Fruit fly (Drosophila melanogaster) whole organism, pupa: Measurements from ENCODE around the gene beta-Spec.

Experiments
- CG10348 ChIP-seq: fragments of 200-800 bp; sonication (Bioruptor generic); IDR thresholded peaks from 2 replicates; pipeline ENCODE4 v1.3.6; 2022; ENCODE audit warnings: missing biosample characterization, missing genetic modification characterization
- CG13204 ChIP-seq: fragments of 200-800 bp; sonication (Bioruptor generic); optimal IDR thresholded peaks from 2 replicates; lab custom pipeline; 2018; ENCODE audit warnings: missing biosample characterization, mild to moderate bottlenecking, missing genetic modification characterization, moderate library complexity
- CG14655 ChIP-seq: fragments of 200-800 bp; sonication (Bioruptor generic); optimal IDR thresholded peaks from 3 replicates; lab custom pipeline; 2017; ENCODE audit warnings: mild to moderate bottlenecking, missing biosample characterization, missing genetic modification reagents, missing genetic modification characterization
- CG15710 ChIP-seq: fragments of 200-800 bp; sonication (Bioruptor generic); optimal IDR thresholded peaks from 2 replicates; lab custom pipeline; 2018; ENCODE audit warnings: missing biosample characterization, mild to moderate bottlenecking, missing genetic modification characterization, moderate library complexity
- CG4496 ChIP-seq: fragments of 200-800 bp; sonication (Bioruptor generic); IDR thresholded peaks from 3 replicates; pipeline ENCODE4 v1.3.6; 2022; ENCODE audit warnings: missing biosample characterization, missing genetic modification characterization
- CG8159 ChIP-seq: fragments of 200-800 bp; sonication (Bioruptor generic); optimal IDR thresholded peaks from 3 replicates; lab custom pipeline; 2018; ENCODE audit warnings: missing biosample characterization, mild to moderate bottlenecking, missing genetic modification characterization, moderate library complexity
- CG9948 ChIP-seq: fragments of 200-800 bp; sonication (Bioruptor generic); optimal IDR thresholded peaks from 2 replicates; lab custom pipeline; 2018; ENCODE audit warnings: missing biosample characterization, mild to moderate bottlenecking, missing genetic modification characterization, moderate library complexity
- D1 ChIP-seq: fragments of 200-800 bp; sonication (Bioruptor generic); optimal IDR thresholded peaks from 2 replicates; lab custom pipeline; 2018; ENCODE audit warnings: missing biosample characterization, mild to moderate bottlenecking, missing genetic modification characterization, moderate library complexity
- EcR ChIP-seq: fragments of 200-800 bp; sonication (Bioruptor generic); optimal IDR thresholded peaks from 3 replicates; lab custom pipeline; 2019; ENCODE audit warnings: missing biosample characterization, missing genetic modification characterization, mild to moderate bottlenecking, moderate library complexity, missing genetic modification reagents
- Ets98B ChIP-seq: fragments of 200-800 bp; sonication (Bioruptor generic); IDR thresholded peaks from 2 replicates; pipeline ENCODE4 v1.3.6; 2022; ENCODE audit warnings: missing biosample characterization, missing genetic modification characterization
- Pif1A ChIP-seq: fragments of 200-800 bp; sonication (Bioruptor generic); optimal IDR thresholded peaks from 3 replicates; lab custom pipeline; 2016; ENCODE audit warnings: missing biosample characterization, missing genetic modification characterization
- Pif1B ChIP-seq: fragments of 200-800 bp; sonication (Bioruptor generic); optimal IDR thresholded peaks from 3 replicates; lab custom pipeline; 2016; ENCODE audit warnings: missing biosample characterization, missing genetic modification characterization

DNA sequence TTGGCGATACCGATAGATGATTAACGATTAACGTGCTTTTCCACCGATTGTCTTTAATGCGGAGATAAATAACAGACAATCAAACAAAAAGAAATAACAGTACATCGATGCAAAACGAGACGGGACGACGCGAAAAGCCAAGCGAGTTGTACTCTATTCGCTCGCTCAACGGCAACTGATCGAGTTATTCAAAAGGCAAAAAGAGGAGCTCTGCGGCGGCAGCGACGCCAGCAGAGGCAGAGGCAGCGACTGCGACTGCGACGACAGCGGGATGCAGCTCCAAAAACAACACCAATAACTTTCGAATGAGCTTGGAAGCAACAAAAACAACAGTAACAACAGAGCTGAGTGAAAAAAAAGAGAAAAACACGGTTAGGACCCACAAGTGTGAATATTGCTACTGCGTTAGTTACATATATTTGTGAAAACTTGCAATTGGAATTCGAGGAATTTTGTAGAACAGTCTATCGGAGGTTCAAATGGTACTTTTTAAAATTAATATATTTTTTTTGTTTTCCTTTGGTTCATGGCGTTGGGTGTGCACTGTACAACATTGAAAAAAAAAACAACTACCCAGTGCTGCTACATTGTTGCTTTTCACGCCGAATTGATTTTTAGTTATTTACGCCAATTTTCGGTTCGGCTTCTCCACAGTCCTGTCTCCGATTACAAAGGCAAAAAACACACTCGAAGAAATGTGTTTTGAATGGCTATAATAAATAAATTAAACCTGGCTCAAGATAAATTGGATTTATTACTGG is 25.8 kb downstream of the beta-Spec start:
- peak; percentile 13 for TF ChIP-seq EcR
- peak; percentile 63; the same call in 1 of the 2 replicates for TF ChIP-seq CG10348 (GFP tag; lab: Robert Waterston, UW)
- TF ChIP-seq CG15710, result peak; percentile 92
- TF ChIP-seq CG9948 (tag; lab: Kevin White, UChicago), result peak; percentile 82
- peak; percentile 92 for TF ChIP-seq CG8159 (tag; lab: Kevin White, UChicago)
- TF ChIP-seq Pif1B (GFP tag; lab: Kevin White, UChicago), result peak; percentile 97
- TF ChIP-seq Pif1A (GFP tag; lab: Kevin White, UChicago), result peak; percentile 96
- peak; percentile 95 for TF ChIP-seq Ets98B (GFP tag; lab: Robert Waterston, UW)
- peak; percentile 61 for TF ChIP-seq D1 (tag; lab: Kevin White, UChicago)
- peak; percentile 92 for TF ChIP-seq CG13204 (GFP tag; lab: Kevin White, UChicago)
- TF ChIP-seq CG14655, result peak; percentile 93
- TF ChIP-seq CG4496 (GFP tag; lab: Robert Waterston, UW), result peak; percentile 97
